Fruit fly (Drosophila melanogaster) whole organism, embryonic: ENCODE results near the gene CG3556.
A peak's percentile ranks its signal among the peaks of the same experiment; 100 is the strongest.

Experiments used
- Atf6 ChIP-seq: fragments of 200-800 bp; sonication (Bioruptor generic); IDR thresholded peaks from 2 replicates; pipeline ENCODE4 v1.3.6; 2022; ENCODE audit warnings: missing biosample characterization, missing genetic modification characterization
- CG11456 ChIP-seq: fragments of 200-800 bp; sonication (Bioruptor generic); IDR thresholded peaks from 3 replicates; pipeline ENCODE4 v1.3.6; 2022; ENCODE audit warnings: missing biosample characterization, missing genetic modification characterization
- CG12659 ChIP-seq: fragments of 200-800 bp; sonication (Bioruptor generic); optimal IDR thresholded peaks from 3 replicates; lab custom pipeline; 2017; ENCODE audit warnings: mild to moderate bottlenecking, missing biosample characterization, missing genetic modification reagents, missing genetic modification characterization
- CG13287 ChIP-seq: fragments of 200-800 bp; sonication (Bioruptor generic); IDR thresholded peaks from 2 replicates; pipeline ENCODE4 v1.3.6; 2022; ENCODE audit warnings: missing biosample characterization, missing genetic modification characterization; ENCODE audit not compliant: partially characterized antibody
- CG15073 ChIP-seq: fragments of 200-800 bp; sonication (Bioruptor generic); optimal IDR thresholded peaks from 2 replicates; lab custom pipeline; 2016; ENCODE audit warnings: missing biosample characterization, missing genetic modification characterization
- CG17802 ChIP-seq: fragments of 200-800 bp; sonication (Bioruptor generic); optimal IDR thresholded peaks from 2 replicates; lab custom pipeline; 2018; ENCODE audit warnings: missing biosample characterization, mild to moderate bottlenecking, missing genetic modification characterization, moderate library complexity
- CG2129 ChIP-seq: fragments of 200-800 bp; sonication (Bioruptor generic); IDR thresholded peaks from 2 replicates; pipeline ENCODE4 v1.3.6; 2022; ENCODE audit warnings: missing biosample characterization, missing genetic modification characterization; ENCODE audit not compliant: partially characterized antibody
- CG2678 ChIP-seq: fragments of 200-800 bp; sonication (Bioruptor generic); optimal IDR thresholded peaks from 3 replicates; lab custom pipeline; 2019; ENCODE audit warnings: missing biosample characterization, mild to moderate bottlenecking, missing genetic modification characterization, moderate library complexity
- CG2875 ChIP-seq: fragments of 200-800 bp; sonication (Bioruptor generic); optimal IDR thresholded peaks from 2 replicates; lab custom pipeline; 2017; ENCODE audit warnings: missing biosample characterization, mild to moderate bottlenecking, missing genetic modification characterization, missing genetic modification reagents
- CG31224 ChIP-seq: fragments of 200-800 bp; sonication (Bioruptor generic); IDR thresholded peaks from 2 replicates; pipeline ENCODE4 v1.3.6; 2022; ENCODE audit warnings: missing biosample characterization, missing genetic modification characterization
- CG34224 ChIP-seq: fragments of 200-800 bp; sonication (Bioruptor generic); IDR thresholded peaks from 3 replicates; pipeline ENCODE4 v1.3.6; 2022; ENCODE audit warnings: missing biosample characterization, missing genetic modification characterization; ENCODE audit not compliant: partially characterized antibody
- CG6689 ChIP-seq: fragments of 200-800 bp; sonication (Bioruptor generic); IDR thresholded peaks from 2 replicates; pipeline ENCODE4 v1.3.6; 2022; ENCODE audit warnings: missing biosample characterization, missing genetic modification characterization
- CG7786 ChIP-seq: fragments of 200-800 bp; sonication (Bioruptor generic); optimal IDR thresholded peaks from 2 replicates; lab custom pipeline; 2016; ENCODE audit warnings: missing biosample characterization, missing genetic modification characterization
- CG7987 ChIP-seq: fragments of 200-800 bp; sonication (Bioruptor generic); optimal IDR thresholded peaks from 2 replicates; lab custom pipeline; 2018; ENCODE audit warnings: missing biosample characterization, mild to moderate bottlenecking, missing genetic modification characterization, moderate library complexity
- CG9932 ChIP-seq: fragments of 200-800 bp; sonication (Bioruptor generic); IDR thresholded peaks from 2 replicates; pipeline ENCODE4 v1.3.6; 2022; ENCODE audit warnings: missing biosample characterization, missing genetic modification characterization
- Dip2 ChIP-seq: fragments of 200-800 bp; sonication (Bioruptor generic); IDR thresholded peaks from 2 replicates; pipeline ENCODE4 v1.3.6; 2022; ENCODE audit warnings: missing biosample characterization, missing genetic modification characterization
- Dll ChIP-seq: fragments of 200-800 bp; sonication (Bioruptor generic); IDR thresholded peaks from 4 replicates; pipeline ENCODE4 v1.3.6; 2022; ENCODE audit warnings: missing biosample characterization, missing genetic modification characterization; ENCODE audit not compliant: partially characterized antibody
- E2f1 ChIP-seq: fragments of 200-800 bp; sonication (Bioruptor generic); IDR thresholded peaks from 2 replicates; pipeline ENCODE4 v1.3.6; 2022; ENCODE audit warnings: missing biosample characterization, missing genetic modification characterization
- Eip74EF ChIP-seq, 2 experiments: fragments of 200-800 bp in 1 of 2; fragments of >200 bp in 1 of 2; sonication (Bioruptor generic) in 1 of 2; optimal IDR thresholded peaks; 2 replicates each; lab custom pipeline; 2017 to 2019; ENCODE audit warnings: missing biosample characterization in 2 of 2, missing genetic modification characterization in 2 of 2, mild to moderate bottlenecking in 1 of 2, moderate library complexity in 1 of 2
- Fer2 ChIP-seq: fragments of 200-800 bp; sonication (Bioruptor generic); optimal IDR thresholded peaks from 2 replicates; lab custom pipeline; 2018; ENCODE audit warnings: missing biosample characterization, mild to moderate bottlenecking, missing genetic modification characterization, moderate library complexity
- GATAe ChIP-seq: fragments of 200-800 bp; sonication (Bioruptor generic); conservative IDR thresholded peaks from 2 replicates; pipeline ENCODE4 v1.3.6; 2022; ENCODE audit warnings: missing biosample characterization, missing genetic modification characterization
- Kr ChIP-seq: fragments of 200-800 bp; sonication (Bioruptor generic); optimal IDR thresholded peaks from 2 replicates; lab custom pipeline; 2017; ENCODE audit warnings: missing biosample characterization, mild to moderate bottlenecking, missing genetic modification characterization
- MTF-1 ChIP-seq: fragments of 200-800 bp; sonication (Bioruptor generic); optimal IDR thresholded peaks from 2 replicates; lab custom pipeline; 2018; ENCODE audit warnings: missing biosample characterization, mild to moderate bottlenecking, missing genetic modification characterization, borderline replicate concordance
- Mad ChIP-seq: fragments of 200-800 bp; sonication (Bioruptor generic); optimal IDR thresholded peaks from 2 replicates; lab custom pipeline; 2016; ENCODE audit warnings: missing biosample characterization, missing genetic modification characterization
- NC2β ChIP-seq: fragments of 200-800 bp; sonication (Bioruptor generic); optimal IDR thresholded peaks from 2 replicates; lab custom pipeline; 2016; ENCODE audit warnings: missing biosample characterization, missing genetic modification characterization
- PHDP ChIP-seq: fragments of 200-800 bp; sonication (Bioruptor generic); optimal IDR thresholded peaks from 3 replicates; lab custom pipeline; 2018; ENCODE audit warnings: missing biosample characterization, mild to moderate bottlenecking, missing genetic modification characterization, moderate library complexity
- Rx ChIP-seq: fragments of 200-800 bp; sonication (Bioruptor generic); IDR thresholded peaks from 2 replicates; pipeline ENCODE4 v1.3.6; 2022; ENCODE audit warnings: missing biosample characterization, missing genetic modification characterization
- Ssrp ChIP-seq: fragments of 200-800 bp; sonication (Bioruptor generic); optimal IDR thresholded peaks from 2 replicates; lab custom pipeline; 2018; ENCODE audit warnings: missing biosample characterization, mild to moderate bottlenecking, missing genetic modification characterization, moderate library complexity
- YL-1 ChIP-seq: fragments of 200-800 bp; sonication (Bioruptor generic); optimal IDR thresholded peaks from 3 replicates; lab custom pipeline; 2017; ENCODE audit warnings: missing biosample characterization, mild to moderate bottlenecking, missing genetic modification characterization
- ac ChIP-seq: fragments of 200-800 bp; sonication (Bioruptor generic); optimal IDR thresholded peaks from 3 replicates; lab custom pipeline; 2017; ENCODE audit warnings: missing biosample characterization, mild to moderate bottlenecking, missing genetic modification characterization
- ap ChIP-seq: fragments of 200-800 bp; sonication (Bioruptor generic); IDR thresholded peaks from 2 replicates; pipeline ENCODE4 v1.3.6; 2022; ENCODE audit warnings: missing biosample characterization, missing genetic modification characterization
- bab2 ChIP-seq: fragments of 200-800 bp; sonication (Bioruptor generic); optimal IDR thresholded peaks from 2 replicates; lab custom pipeline; 2016; ENCODE audit warnings: missing biosample characterization, missing genetic modification characterization
- bowl ChIP-seq: fragments of 200-800 bp; sonication (Bioruptor generic); IDR thresholded peaks from 2 replicates; pipeline ENCODE4 v1.3.6; 2022; ENCODE audit warnings: missing biosample characterization, missing genetic modification characterization
- dpn ChIP-seq, 2 experiments: fragments of 200-800 bp; sonication (Bioruptor generic); optimal IDR thresholded peaks; 3 replicates each; lab custom pipeline; 2016; ENCODE audit warnings: missing biosample characterization in 2 of 2, missing genetic modification characterization in 2 of 2
- eyg ChIP-seq: fragments of 200-800 bp; sonication (Bioruptor generic); optimal IDR thresholded peaks from 3 replicates; lab custom pipeline; 2016; ENCODE audit warnings: missing biosample characterization, missing genetic modification characterization
- h ChIP-seq: fragments of >200 bp; optimal IDR thresholded peaks from 2 replicates; lab custom pipeline; 2017
- hb ChIP-seq: fragments of 200-800 bp; sonication (Bioruptor generic); IDR thresholded peaks from 3 replicates; pipeline ENCODE4 v1.3.6; 2022; ENCODE audit warnings: missing biosample characterization, missing genetic modification characterization; ENCODE audit not compliant: partially characterized antibody
- hbn ChIP-seq: fragments of 200-800 bp; sonication (Bioruptor generic); IDR thresholded peaks from 2 replicates; pipeline ENCODE4 v1.3.6; 2022; ENCODE audit warnings: missing biosample characterization, missing genetic modification characterization; ENCODE audit not compliant: partially characterized antibody
- ind ChIP-seq: fragments of 200-800 bp; sonication (Bioruptor generic); optimal IDR thresholded peaks from 3 replicates; lab custom pipeline; 2016; ENCODE audit warnings: missing biosample characterization, missing genetic modification characterization
- insv ChIP-seq, 2 experiments: fragments of 200-800 bp; sonication (Bioruptor generic); optimal IDR thresholded peaks; 3 replicates each; lab custom pipeline; 2016 to 2018; ENCODE audit warnings: missing biosample characterization in 2 of 2, missing genetic modification characterization in 2 of 2
- kay ChIP-seq: fragments of 200-800 bp; sonication (Bioruptor generic); optimal IDR thresholded peaks from 2 replicates; lab custom pipeline; 2016; ENCODE audit warnings: missing biosample characterization, missing genetic modification characterization
- ken ChIP-seq: fragments of 200-800 bp; sonication (Bioruptor generic); IDR thresholded peaks from 3 replicates; pipeline ENCODE4 v1.3.6; 2022; ENCODE audit warnings: missing biosample characterization, missing genetic modification characterization
- oc ChIP-seq: fragments of 200-800 bp; sonication (Bioruptor generic); optimal IDR thresholded peaks from 2 replicates; lab custom pipeline; 2018; ENCODE audit warnings: missing biosample characterization, mild to moderate bottlenecking, missing genetic modification characterization, moderate library complexity
- pros ChIP-seq: fragments of 200-800 bp; sonication (Bioruptor generic); optimal IDR thresholded peaks from 3 replicates; lab custom pipeline; 2019; ENCODE audit warnings: missing biosample characterization, mild to moderate bottlenecking, missing genetic modification characterization, moderate library complexity
- slbo ChIP-seq: fragments of 200-800 bp; sonication (Bioruptor generic); IDR thresholded peaks from 2 replicates; pipeline ENCODE4 v1.3.6; 2022; ENCODE audit warnings: missing biosample characterization, missing genetic modification characterization
- stwl ChIP-seq: fragments of 200-800 bp; sonication (Bioruptor generic); optimal IDR thresholded peaks from 3 replicates; lab custom pipeline; 2018; ENCODE audit warnings: missing biosample characterization, mild to moderate bottlenecking, missing genetic modification characterization, moderate library complexity
- vvl ChIP-seq: fragments of 200-800 bp; sonication (Bioruptor generic); IDR thresholded peaks from 2 replicates; pipeline ENCODE4 v1.3.6; 2022; ENCODE audit warnings: missing biosample characterization, missing genetic modification characterization
- wor ChIP-seq: fragments of 200-800 bp; sonication (Bioruptor generic); IDR thresholded peaks from 2 replicates; pipeline ENCODE4 v1.3.6; 2022; ENCODE audit warnings: missing biosample characterization, missing genetic modification characterization
- z ChIP-seq: fragments of 200-800 bp; sonication (Bioruptor generic); IDR thresholded peaks from 3 replicates; pipeline ENCODE4 v1.3.6; 2022; ENCODE audit warnings: missing biosample characterization, missing genetic modification characterization
- zen2 ChIP-seq: fragments of 200-800 bp; sonication (Bioruptor generic); IDR thresholded peaks from 3 replicates; pipeline ENCODE4 v1.3.6; 2022; ENCODE audit warnings: missing biosample characterization, missing genetic modification characterization; ENCODE audit not compliant: partially characterized antibody
- zfh1 ChIP-seq: fragments of 200-800 bp; sonication (Bioruptor generic); IDR thresholded peaks from 3 replicates; pipeline ENCODE4 v1.3.6; 2022; ENCODE audit warnings: missing biosample characterization, missing genetic modification characterization

Gene CG3556

dm6 chrX:4553999-4554398 lies 24.0 kb downstream of the CG3556 start, which contains the start of gene CG11444 (continued):
- TF ChIP-seq Fer2 (tag; lab: Kevin White, UChicago) (no peak), oc (tag; lab: Kevin White, UChicago) (no peak), ap (GFP tag; lab: Robert Waterston, UW) (no peak), ac (GFP tag; lab: Kevin White, UChicago) (no peak), CG11456 (GFP tag; lab: Robert Waterston, UW) (0 out of 3 replicates have a peak, but pooled peaks have one; percentile 34), CG34224 (GFP tag; lab: Robert Waterston, UW) (0 out of 3 replicates have a peak, but pooled peaks have one; percentile 9), hbn (GFP tag; lab: Robert Waterston, UW) (no peak), Eip74EF (GFP tag; optimal IDR thresholded peaks at IDR 0.05; lab: Kevin White, UChicago) (no peak), CG2129 (GFP tag; lab: Robert Waterston, UW) (no peak), zen2 (GFP tag; lab: Robert Waterston, UW) (no peak), ind (GFP tag; lab: Kevin White, UChicago) (peak; percentile 17), stwl (tag; lab: Kevin White, UChicago) (peak; percentile 76), ken (peak; percentile 73), z (GFP tag; lab: Robert Waterston, UW) (no peak), dpn (GFP tag; optimal IDR thresholded peaks at IDR 0.05; lab: Kevin White, UChicago) (peak; percentile 56 to 69), kay (peak; percentile 18), Dll (GFP tag; lab: Robert Waterston, UW) (no peak), slbo (GFP tag; lab: Robert Waterston, UW) (peak; percentile 60), pros (GFP tag; lab: Kevin White, UChicago) (no peak), vvl (GFP tag; lab: Robert Waterston, UW) (peak; percentile 48), Mad (GFP tag; lab: Kevin White, UChicago) (peak; percentile 24), Rx (GFP tag; lab: Robert Waterston, UW) (no peak), Atf6 (GFP tag; lab: Robert Waterston, UW) (0 out of 2 replicates have a peak, but pooled peaks have one; percentile 9), GATAe (GFP tag; lab: Robert Waterston, UW) (no peak), PHDP (tag; lab: Kevin White, UChicago) (peak; percentile 33), Kr (GFP tag; lab: Kevin White, UChicago) (no peak), CG2875 (no peak), eyg (peak; percentile 24), bab2 (GFP tag; lab: Kevin White, UChicago) (peak; percentile 3), CG15073 (GFP tag; lab: Kevin White, UChicago) (no peak), wor (GFP tag; lab: Robert Waterston, UW) (no peak), bowl (GFP tag; lab: Robert Waterston, UW) (no peak), h (lab: Kevin White, UChicago) (no peak), E2f1 (GFP tag; lab: Robert Waterston, UW) (no peak), NC2β (GFP tag; lab: Kevin White, UChicago) (peak; percentile 2), zfh1 (GFP tag; lab: Robert Waterston, UW) (0 out of 3 replicates have a peak, but pooled peaks have one; percentile 4), CG31224 (no peak), insv (GFP tag; optimal IDR thresholded peaks at IDR 0.05; lab: Kevin White, UChicago) (peak in 1 of 2 experiments; percentile 22), CG7786 (GFP tag; lab: Kevin White, UChicago) (peak; percentile 39), CG2678 (tag; lab: Kevin White, UChicago) (no peak), CG12659 (GFP tag; lab: Kevin White, UChicago) (peak; percentile 77), CG17802 (tag; lab: Kevin White, UChicago) (no peak), CG13287 (GFP tag; lab: Robert Waterston, UW) (peak; percentile 66; the same call in 1 of the 2 replicates), MTF-1 (peak; percentile 40), YL-1 (GFP tag; lab: Kevin White, UChicago) (peak; percentile 87), hb (GFP tag; lab: Robert Waterston, UW) (no peak), Ssrp (tag; lab: Kevin White, UChicago) (no peak), CG9932 (peak; percentile 67), CG7987 (peak; percentile 48), CG6689 (GFP tag; lab: Robert Waterston, UW) (no peak), Dip2 (GFP tag; lab: Robert Waterston, UW) (peak; percentile 96)
